Worm (Caenorhabditis elegans) whole organism, dauer: ENCODE data around the gene nhr-19.

Source experiments
- unc-62 ChIP-seq: sonication (generic microtip); optimal IDR thresholded peaks from 2 replicates; lab custom pipeline; 2017; ENCODE audit warnings: missing biosample characterization, missing genetic modification reagents, missing genetic modification characterization

nhr-19 gene

ce11 chrII:9605336-9605735, at the start of gene nhr-19:
nhr-19 (minus strand) TSS chrII:9605526.
- no peak for TF ChIP-seq unc-62 (GFP tag; lab: Kevin White, UChicago)

ce11 chrII:9653679-9654078, 48.4 kb upstream of the nhr-19 start, which contains the start of gene ZK1307.2:
ZK1307.2 (minus strand) TSS chrII:9653952.
- TF ChIP-seq unc-62 (GFP tag; lab: Kevin White, UChicago), result no peak

- TF ChIP-seq unc-62 (GFP tag; lab: Kevin White, UChicago), result no peak
Measured at ce11 chrII:9652919-9653318, 47.6 kb upstream of the nhr-19 start, which contains the start of gene ZK1307.3. ZK1307.3 (minus strand) TSS chrII:9653019.

- no peak for TF ChIP-seq unc-62 (GFP tag; lab: Kevin White, UChicago)
Measured at ce11 chrII:9651700-9652099, 46.4 kb upstream of the nhr-19 start, which contains the start of gene ZK1307.4. ZK1307.4 (minus strand) TSS chrII:9651800.

- TF ChIP-seq unc-62 (GFP tag; lab: Kevin White, UChicago), result no peak
Measured at ce11 chrII:9649191-9649590, 43.9 kb upstream of the nhr-19 start, which contains the start of gene ZK1307.9. ZK1307.9 (plus strand) TSS chrII:9649491.

ce11 chrII:9646928-9647838, 41.9 kb upstream of the nhr-19 start, which contains the start of gene sqv-8:
sqv-8 (plus strand) TSS chrII:9646978.
- no peak for TF ChIP-seq unc-62 (GFP tag; lab: Kevin White, UChicago)

ce11 chrII:9646122-9646555, 40.8 kb upstream of the nhr-19 start:
- no peak for TF ChIP-seq unc-62 (GFP tag; lab: Kevin White, UChicago)

- TF ChIP-seq unc-62 (GFP tag; lab: Kevin White, UChicago), result no peak
Measured at ce11 chrII:9644940-9645634, 39.8 kb upstream of the nhr-19 start.

- no peak for TF ChIP-seq unc-62 (GFP tag; lab: Kevin White, UChicago)
Measured at ce11 chrII:9644438-9644837, 39.1 kb upstream of the nhr-19 start, which contains the start of gene fzr-1. fzr-1 (minus strand) TSS chrII:9644466.

ce11 chrII:9636300-9636699, 31.0 kb upstream of the nhr-19 start, which contains the start of gene ZK1307.7:
ZK1307.7 (plus strand) TSS chrII:9636600.
- no peak for TF ChIP-seq unc-62 (GFP tag; lab: Kevin White, UChicago)

- TF ChIP-seq unc-62 (GFP tag; lab: Kevin White, UChicago), result no peak
Measured at ce11 chrII:9625930-9626329, 20.6 kb upstream of the nhr-19 start.

- no peak for TF ChIP-seq unc-62 (GFP tag; lab: Kevin White, UChicago)
Measured at ce11 chrII:9624110-9624695, 18.9 kb upstream of the nhr-19 start, which contains the start of the genes dnj-20 and ZK1307.8. dnj-20 (minus strand) TSS chrII:9624176. ZK1307.8 (plus strand) TSS chrII:9624613.

ce11 chrII:9621913-9622348, 16.6 kb upstream of the nhr-19 start:
- TF ChIP-seq unc-62 (GFP tag; lab: Kevin White, UChicago), result no peak

ce11 chrII:9621121-9621520, 15.8 kb upstream of the nhr-19 start:
- TF ChIP-seq unc-62 (GFP tag; lab: Kevin White, UChicago), result no peak

- TF ChIP-seq unc-62 (GFP tag; lab: Kevin White, UChicago), result no peak
Measured at ce11 chrII:9620616-9621015, 15.3 kb upstream of the nhr-19 start.
